Worm (Caenorhabditis elegans): ENCODE results near the gene fbxa-35.
"Not testable (repeated sequence)": the region's sequence is repeated elsewhere in the genome, so short reads cannot be mapped to it uniquely, and the experiment has no call there.

Gene fbxa-35

DNA sequence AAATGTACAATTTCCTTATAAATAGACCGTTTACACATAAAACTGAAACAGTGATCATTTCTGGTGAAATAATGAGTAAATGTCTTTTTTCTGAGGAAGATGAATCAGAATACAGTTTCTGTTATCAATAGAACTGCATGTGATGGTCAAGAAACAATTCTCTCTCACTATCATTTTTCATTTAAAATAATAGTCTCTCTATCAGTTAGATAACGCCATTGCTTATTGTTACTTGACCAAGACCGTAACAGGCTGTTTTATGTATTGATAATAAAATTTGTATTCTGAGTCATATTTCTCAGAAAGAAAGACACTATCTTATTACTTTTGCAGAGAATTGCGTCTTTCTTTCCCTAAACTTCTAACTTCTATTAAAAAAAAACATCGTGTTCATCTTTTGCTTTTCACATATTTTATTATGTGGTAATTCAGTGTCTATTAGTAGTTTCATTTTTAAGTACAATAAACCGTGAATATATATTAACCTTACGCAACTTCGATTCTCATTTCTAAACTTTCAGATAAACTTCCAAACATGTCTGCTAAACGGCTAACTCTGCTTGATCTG is at the start of gene fbxa-35:
fbxa-35 (plus strand) TSS at position 518 of the 568 bp plus-strand sequence.
- TF ChIP-seq elt-3 (tag; optimal IDR thresholded peaks at IDR 0.05) (peak in 2 of 6 experiments; percentile 13), efl-1 (optimal IDR thresholded peaks at IDR 0.05) (no peak), efl-1 (GFP tag; optimal IDR thresholded peaks at IDR 0.05 in 1 of 2) (peak in 1 of 2 experiments; percentile 19), vab-15 (tag; optimal IDR thresholded peaks at IDR 0.05) (no peak), elt-2 (tag; optimal IDR thresholded peaks at IDR 0.05) (peak; percentile 82), nhr-84 (tag; optimal IDR thresholded peaks at IDR 0.05) (no peak), hpl-2 (GFP tag; optimal IDR thresholded peaks at IDR 0.05) (no peak), sptf-1 (tag; optimal IDR thresholded peaks at IDR 0.05) (no peak), ceh-88 (GFP tag; IDR thresholded peaks at IDR 0.05) (no peak), xbp-1 (tag; optimal IDR thresholded peaks at IDR 0.05) (no peak), fkh-8 (tag; optimal IDR thresholded peaks at IDR 0.05) (no peak), lin-39 (tag; optimal IDR thresholded peaks at IDR 0.05) (no peak), ztf-11 (tag; optimal IDR thresholded peaks at IDR 0.05) (no peak)

ce11 chrIII:1248335-1248734 is 47.1 kb upstream of the fbxa-35 start:
- TF ChIP-seq nhr-85 (tag) (peak; percentile 59), ces-1 (GFP tag; optimal IDR thresholded peaks at IDR 0.05) (no peak), lin-14 (GFP tag; optimal IDR thresholded peaks at IDR 0.05) (no peak)

DNA sequence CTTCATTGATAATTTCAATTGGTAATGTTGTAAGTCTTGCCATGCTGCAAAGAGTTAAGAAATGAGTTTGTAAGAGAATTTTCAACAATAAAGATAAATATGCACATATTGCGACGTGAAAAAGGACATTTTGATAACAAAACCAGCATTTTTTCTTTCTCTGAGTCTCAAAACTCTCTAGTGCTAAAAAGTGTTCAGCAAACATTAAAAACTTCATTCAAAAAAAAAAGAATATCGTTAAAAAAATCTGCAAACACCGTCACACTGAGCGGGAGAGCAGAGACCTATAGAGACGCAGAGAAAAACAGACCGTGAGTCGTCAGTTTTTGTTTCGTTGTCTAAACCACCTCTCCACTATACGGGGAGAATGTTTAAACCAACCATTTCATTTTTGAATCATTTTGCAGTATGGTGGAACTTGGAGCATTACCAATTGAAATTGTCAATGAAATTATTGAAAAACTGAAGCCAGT is 46.3 kb upstream of the fbxa-35 start, which contains the start of the genes fbxa-76 and fbxa-77:
fbxa-76 (minus strand) TSS at position 51 of the 473 bp plus-strand sequence.
fbxa-77 (plus strand) TSS at position 365 of the 473 bp plus-strand sequence.
- TF ChIP-seq skn-1 (tag; optimal IDR thresholded peaks at IDR 0.05) (peak; percentile 43), C16A3.4 (tag; optimal IDR thresholded peaks at IDR 0.05) (peak; percentile 17), mep-1 (tag; optimal IDR thresholded peaks at IDR 0.05) (peak; percentile 13), lsy-2 (tag; optimal IDR thresholded peaks at IDR 0.05) (peak in 1 of 2 experiments; percentile 64), nhr-20 (tag; optimal IDR thresholded peaks at IDR 0.05) (peak; percentile 6), dpl-1 (GFP tag; optimal IDR thresholded peaks at IDR 0.05) (peak; percentile 24 to 45 (median 37)), ces-1 (GFP tag; optimal IDR thresholded peaks at IDR 0.05) (no peak), elt-2 (tag; optimal IDR thresholded peaks at IDR 0.05) (peak; percentile 5), nhr-71 (tag; optimal IDR thresholded peaks at IDR 0.05) (peak; percentile 20), efl-1 (optimal IDR thresholded peaks at IDR 0.05) (peak; percentile 57 to 67), efl-1 (GFP tag; optimal IDR thresholded peaks at IDR 0.05 in 1 of 2) (peak; percentile 41 to 84), blmp-1 (tag; optimal IDR thresholded peaks at IDR 0.05) (peak; percentile 31), F16B12.6 (tag; optimal IDR thresholded peaks at IDR 0.05) (peak; percentile 67), snu-23 (GFP tag; optimal IDR thresholded peaks at IDR 0.05) (peak; percentile 50), dsc-1 (tag; optimal IDR thresholded peaks at IDR 0.05) (no peak), lin-14 (GFP tag; optimal IDR thresholded peaks at IDR 0.05) (peak; percentile 33), fkh-10 (GFP tag; optimal IDR thresholded peaks at IDR 0.05) (no peak), mdl-1 (tag; optimal IDR thresholded peaks at IDR 0.05) (peak in 1 of 2 experiments; percentile 6), lin-35 (GFP tag; optimal IDR thresholded peaks at IDR 0.05) (peak; percentile 41 to 65), snpc-4 (tag; optimal IDR thresholded peaks at IDR 0.05) (no peak), isw-1 (GFP tag; IDR thresholded peaks at IDR 0.05) (no peak), nhr-77 (tag; optimal IDR thresholded peaks at IDR 0.05) (peak; percentile 3)

DNA sequence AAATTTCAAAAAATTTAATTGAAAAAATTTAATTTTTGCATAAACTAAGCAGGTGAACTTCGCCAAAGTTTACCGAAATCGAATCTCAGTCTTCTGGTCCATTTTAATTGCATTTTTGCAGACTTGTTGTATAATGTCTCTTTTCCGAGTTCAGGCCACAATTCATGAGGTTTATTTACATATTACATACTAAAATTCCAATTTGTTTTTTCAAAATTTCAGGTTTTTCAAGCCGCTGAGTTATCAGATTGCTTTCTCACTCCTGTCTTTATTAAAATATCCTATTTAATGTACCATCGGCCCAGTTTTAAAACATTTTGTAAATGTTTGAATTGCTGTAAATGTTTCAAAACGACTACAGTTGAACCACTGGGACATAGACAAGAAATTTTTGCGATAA is 38.9 kb upstream of the fbxa-35 start, which contains the start of gene fbxa-208:
fbxa-208 (plus strand) TSS at position 301 of the 400 bp plus-strand sequence.
- not testable (repeated sequence) for TF ChIP-seq nhr-47 (tag; optimal IDR thresholded peaks at IDR 0.05); egl-27 (tag; optimal IDR thresholded peaks at IDR 0.05); hlh-17 (GFP tag; optimal IDR thresholded peaks at IDR 0.05; ENCODE audit: borderline replicate concordance)

Measured in whole organism, L1 larva.